Worm (Caenorhabditis elegans) whole organism, midembryonic: ENCODE results near the gene cest-34.

Experiments
- cog-1 ChIP-seq: sonication (generic microtip); optimal IDR thresholded peaks from 2 replicates; lab custom pipeline; 2016; ENCODE audit warnings: missing genetic modification characterization, missing compliant biosample characterization
- flt-1 ChIP-seq: fragments of 200-800 bp; sonication (Bioruptor generic); IDR thresholded peaks from 2 replicates; pipeline ENCODE4 v1.3.6; 2022; ENCODE audit warnings: missing genetic modification characterization, missing compliant biosample characterization
- ref-1 ChIP-seq: fragments of 200-800 bp; sonication (Bioruptor generic); conservative IDR thresholded peaks from 2 replicates; pipeline ENCODE4 v1.3.6; 2022; ENCODE audit warnings: missing genetic modification reagents, missing genetic modification characterization, missing compliant biosample characterization
- tab-1 ChIP-seq: fragments of 200-800 bp; sonication (Bioruptor generic); IDR thresholded peaks from 2 replicates; pipeline ENCODE4 v1.3.6; 2022; ENCODE audit warnings: missing genetic modification characterization, missing compliant biosample characterization
- ztf-23 ChIP-seq: fragments of 200-800 bp; sonication (Bioruptor generic); IDR thresholded peaks from 2 replicates; pipeline ENCODE4 v1.3.6; 2022; ENCODE audit warnings: missing genetic modification reagents, missing genetic modification characterization, missing compliant biosample characterization

DNA sequence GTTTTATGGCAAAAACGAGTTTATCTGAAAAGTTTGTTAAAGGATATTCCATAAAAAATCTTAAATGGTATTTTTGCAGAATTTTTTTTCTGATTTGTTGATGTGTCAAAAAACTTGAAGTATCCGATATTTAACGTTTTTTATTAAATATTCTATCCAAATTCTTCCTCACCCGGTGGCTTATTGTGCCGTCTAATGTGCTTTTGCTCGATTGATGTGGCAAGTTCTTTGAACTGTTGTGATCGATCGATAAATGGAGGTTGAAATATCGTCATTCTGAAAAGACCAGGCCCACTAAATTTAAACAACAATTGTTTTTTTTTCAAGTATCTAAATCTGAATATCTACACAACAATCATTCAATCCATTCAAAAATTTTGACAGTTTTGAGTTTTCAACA is 21.4 kb upstream of the cest-34 start, which contains the start of gene syx-18:
- no peak for TF ChIP-seq tab-1 (GFP tag; lab: Robert Waterston, UW)
- no peak for TF ChIP-seq ref-1
- TF ChIP-seq flt-1 (GFP tag; lab: Robert Waterston, UW), result no peak
- TF ChIP-seq ztf-23 (GFP tag; lab: Robert Waterston, UW), result no peak
- no peak for TF ChIP-seq cog-1 (tag; lab: Kevin White, UChicago)
